Worm (Caenorhabditis elegans) whole organism, L4 larva: ENCODE data around the gene ttm-2.

Experiments used
- aha-1 ChIP-seq: fragments of 150-350 bp; peaks from one replicate; lab custom pipeline; 2014; ENCODE audit warnings: missing biosample characterization, missing genetic modification characterization
- ama-1 ChIP-seq: fragments of 150-350 bp; optimal IDR thresholded peaks from 2 replicates; lab custom pipeline; 2014; ENCODE audit warnings: inconsistent platforms, mixed read lengths
- fos-1 ChIP-seq: fragments of 150-350 bp; optimal IDR thresholded peaks from 2 replicates; lab custom pipeline; 2014; ENCODE audit warnings: missing biosample characterization, missing genetic modification characterization
- mdl-1 ChIP-seq, 2 experiments: fragments of 150-350 bp in 1 of 2; sonication (generic microtip) in 1 of 2; optimal IDR thresholded peaks; 2 replicates each; lab custom pipeline; 2014 to 2017; ENCODE audit warnings: missing biosample characterization in 2 of 2, missing genetic modification characterization in 2 of 2
- nhr-10 ChIP-seq: fragments of 150-350 bp; optimal IDR thresholded peaks from 2 replicates; lab custom pipeline; 2014; ENCODE audit warnings: missing biosample characterization, missing genetic modification characterization
- nhr-77 ChIP-seq: fragments of 150-350 bp; optimal IDR thresholded peaks from 2 replicates; lab custom pipeline; 2014; ENCODE audit warnings: missing biosample characterization, missing genetic modification characterization

DNA sequence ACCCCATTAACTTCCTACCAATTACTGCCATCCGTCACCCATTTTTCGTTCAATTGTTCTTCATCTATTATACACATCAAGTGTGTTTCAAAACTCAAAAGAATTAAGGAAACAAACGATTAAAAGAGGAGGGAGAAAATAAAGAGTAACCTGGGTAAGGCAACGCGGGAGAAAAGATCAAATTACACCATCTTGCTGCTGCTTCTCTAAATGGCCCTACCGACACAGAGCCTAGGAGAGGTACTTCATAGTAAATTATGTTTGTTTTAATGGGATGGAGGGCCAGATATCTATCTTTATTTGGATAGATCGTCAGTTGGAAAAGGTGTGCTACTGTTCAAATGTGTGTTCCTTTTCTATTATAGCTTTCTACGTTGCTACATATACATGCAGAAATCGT lies 49.2 kb upstream of the ttm-2 start:
- TF ChIP-seq mdl-1 (tag; optimal IDR thresholded peaks at IDR 0.05; lab: Kevin White, UChicago): no peak
- no peak for TF ChIP-seq fos-1 (tag; lab: Kevin White, UChicago)
- no peak for TF ChIP-seq ama-1 (lab: Kevin White, UChicago)
- TF ChIP-seq aha-1 (tag; lab: Kevin White, UChicago): no peak
- TF ChIP-seq nhr-10 (tag; lab: Kevin White, UChicago): no peak
- TF ChIP-seq nhr-77: no peak
